Worm (Caenorhabditis elegans) whole organism, L4 larva: Measurements from ENCODE around the gene T24H10.1.

Source experiments
- D1046.2 ChIP-seq: fragments of 200-800 bp; sonication (Bioruptor generic); IDR thresholded peaks from 2 replicates; pipeline ENCODE4 v1.3.6; 2022; ENCODE audit warnings: missing genetic modification characterization, missing compliant biosample characterization
- F49E8.2 ChIP-seq: sonication (generic microtip); optimal IDR thresholded peaks from 2 replicates; lab custom pipeline; 2016; ENCODE audit warnings: missing compliant biosample characterization, mild to moderate bottlenecking, missing genetic modification characterization, borderline replicate concordance
- R02D3.7 ChIP-seq: fragments of 150-350 bp; sonication (generic microtip); optimal IDR thresholded peaks from 3 replicates; lab custom pipeline; 2014; ENCODE audit warnings: missing biosample characterization, missing genetic modification characterization
- Y105C5A.15 ChIP-seq: fragments of 200-800 bp; sonication (Bioruptor generic); IDR thresholded peaks from 2 replicates; pipeline ENCODE4 v1.3.6; 2022; ENCODE audit warnings: missing genetic modification characterization, missing compliant biosample characterization
- ZK337.2 ChIP-seq: fragments of 200-800 bp; sonication (Bioruptor generic); IDR thresholded peaks from 2 replicates; pipeline ENCODE4 v1.3.6; 2022; ENCODE audit warnings: missing genetic modification reagents, missing genetic modification characterization, missing compliant biosample characterization
- aha-1 ChIP-seq: fragments of 150-350 bp; peaks from one replicate; lab custom pipeline; 2014; ENCODE audit warnings: missing biosample characterization, missing genetic modification characterization
- ceh-32 ChIP-seq: sonication (generic microtip); optimal IDR thresholded peaks from 2 replicates; lab custom pipeline; 2016; ENCODE audit warnings: mild to moderate bottlenecking, missing genetic modification characterization, missing compliant biosample characterization; ENCODE audit not compliant: poor library complexity
- ceh-44 ChIP-seq: fragments of 200-800 bp; sonication (Bioruptor generic); IDR thresholded peaks from 2 replicates; pipeline ENCODE4 v1.3.6; 2022; ENCODE audit warnings: missing genetic modification reagents, missing genetic modification characterization, missing compliant biosample characterization
- ctbp-1 ChIP-seq: fragments of 200-800 bp; sonication (Bioruptor generic); IDR thresholded peaks from 2 replicates; pipeline ENCODE4 v1.3.6; 2022; ENCODE audit warnings: missing genetic modification reagents, missing genetic modification characterization, missing compliant biosample characterization
- daf-16 ChIP-seq, 3 experiments: sonication (generic microtip); optimal IDR thresholded peaks; 2 replicates each; lab custom pipeline; 2016 to 2017; ENCODE audit warnings: missing genetic modification characterization in 3 of 3, missing genetic modification reagents in 3 of 3, mild to moderate bottlenecking in 2 of 3, missing compliant biosample characterization in 2 of 3, missing biosample characterization in 1 of 3, moderate library complexity in 1 of 3
- daf-8 ChIP-seq: fragments of 200-800 bp; sonication (Bioruptor generic); IDR thresholded peaks from 2 replicates; pipeline ENCODE4 v1.3.6; 2022; ENCODE audit warnings: missing genetic modification characterization, missing compliant biosample characterization
- dmd-6 ChIP-seq: fragments of 200-800 bp; sonication (Bioruptor generic); IDR thresholded peaks from 2 replicates; pipeline ENCODE4 v1.3.6; 2022; ENCODE audit warnings: missing genetic modification reagents, missing genetic modification characterization, missing compliant biosample characterization
- dmd-9 ChIP-seq: fragments of 200-800 bp; sonication (Bioruptor generic); IDR thresholded peaks from 2 replicates; pipeline ENCODE4 v1.3.6; 2022; ENCODE audit warnings: missing genetic modification reagents, missing genetic modification characterization, missing compliant biosample characterization
- dpl-1 ChIP-seq: fragments of 150-350 bp; optimal IDR thresholded peaks from 2 replicates; lab custom pipeline; 2014; ENCODE audit warnings: missing biosample characterization, missing genetic modification reagents, missing genetic modification characterization
- fkh-10 ChIP-seq: fragments of 150-350 bp; optimal IDR thresholded peaks from 2 replicates; lab custom pipeline; 2014; ENCODE audit warnings: missing biosample characterization, missing genetic modification reagents, missing genetic modification characterization
- hlh-11 ChIP-seq: fragments of 200-800 bp; sonication (Bioruptor generic); optimal IDR thresholded peaks from 2 replicates; lab custom pipeline; 2018; ENCODE audit warnings: mild to moderate bottlenecking, missing genetic modification characterization, missing compliant biosample characterization
- hlh-30 ChIP-seq: sonication (generic microtip); optimal IDR thresholded peaks from 2 replicates; lab custom pipeline; 2017; ENCODE audit warnings: antibody characterized with exemption, mild to moderate bottlenecking, missing genetic modification characterization, missing compliant biosample characterization; ENCODE audit not compliant: insufficient read depth
- jun-1 ChIP-seq: fragments of 150-350 bp; optimal IDR thresholded peaks from 2 replicates; lab custom pipeline; 2014; ENCODE audit warnings: missing biosample characterization, missing genetic modification reagents, missing genetic modification characterization
- lin-15B ChIP-seq: fragments of 150-350 bp; sonication (generic microtip); optimal IDR thresholded peaks from 3 replicates; lab custom pipeline; 2014; ENCODE audit warnings: missing biosample characterization, missing genetic modification characterization
- lin-38 ChIP-seq: fragments of 200-800 bp; sonication (Bioruptor generic); IDR thresholded peaks from 2 replicates; pipeline ENCODE4 v1.3.6; 2022; ENCODE audit warnings: missing genetic modification reagents, missing genetic modification characterization, missing compliant biosample characterization
- madf-9 ChIP-seq: fragments of 200-800 bp; sonication (Bioruptor generic); conservative IDR thresholded peaks from 2 replicates; pipeline ENCODE4 v1.3.6; 2022; ENCODE audit warnings: missing genetic modification reagents, missing genetic modification characterization, missing compliant biosample characterization
- mdl-1 ChIP-seq, 2 experiments: fragments of 150-350 bp in 1 of 2; sonication (generic microtip) in 1 of 2; optimal IDR thresholded peaks; 2 replicates each; lab custom pipeline; 2014 to 2017; ENCODE audit warnings: missing biosample characterization in 2 of 2, missing genetic modification characterization in 2 of 2
- mep-1 ChIP-seq: fragments of 150-350 bp; sonication (generic microtip); optimal IDR thresholded peaks from 3 replicates; lab custom pipeline; 2014; ENCODE audit warnings: missing biosample characterization, missing genetic modification characterization
- mxl-2 ChIP-seq: fragments of 200-800 bp; sonication (Bioruptor generic); conservative IDR thresholded peaks from 2 replicates; pipeline ENCODE4 v1.3.6; 2022; ENCODE audit warnings: missing genetic modification reagents, missing genetic modification characterization, missing compliant biosample characterization
- nhr-11 ChIP-seq: fragments of 150-350 bp; optimal IDR thresholded peaks from 2 replicates; lab custom pipeline; 2014; ENCODE audit warnings: missing biosample characterization, missing genetic modification characterization
- nhr-237 ChIP-seq: sonication (generic microtip); optimal IDR thresholded peaks from 2 replicates; lab custom pipeline; 2017; ENCODE audit warnings: missing biosample characterization, missing genetic modification characterization
- nhr-28 ChIP-seq: fragments of 150-350 bp; optimal IDR thresholded peaks from 2 replicates; lab custom pipeline; 2014; ENCODE audit warnings: missing biosample characterization, missing genetic modification characterization
- nhr-6 ChIP-seq: fragments of 150-350 bp; optimal IDR thresholded peaks from 2 replicates; lab custom pipeline; 2014; ENCODE audit warnings: missing biosample characterization, missing genetic modification characterization
- php-3 ChIP-seq: fragments of 200-800 bp; sonication (Bioruptor generic); IDR thresholded peaks from 2 replicates; pipeline ENCODE4 v1.3.6; 2022; ENCODE audit warnings: missing genetic modification reagents, missing genetic modification characterization, missing compliant biosample characterization
- set-16 ChIP-seq: fragments of 200-800 bp; sonication (Bioruptor generic); IDR thresholded peaks from 2 replicates; pipeline ENCODE4 v1.3.6; 2022; ENCODE audit warnings: missing genetic modification reagents, missing genetic modification characterization, missing compliant biosample characterization
- snpc-1.2 ChIP-seq: fragments of 200-800 bp; sonication (Bioruptor generic); IDR thresholded peaks from 2 replicates; pipeline ENCODE4 v1.3.6; 2022; ENCODE audit warnings: missing genetic modification reagents, missing genetic modification characterization, missing compliant biosample characterization
- snpc-4 ChIP-seq: fragments of 150-350 bp; optimal IDR thresholded peaks from 2 replicates; lab custom pipeline; 2014; ENCODE audit warnings: missing biosample characterization, missing genetic modification characterization
- spr-3 ChIP-seq: fragments of 200-800 bp; sonication (Bioruptor generic); optimal IDR thresholded peaks from 2 replicates; lab custom pipeline; 2018; ENCODE audit warnings: mild to moderate bottlenecking, missing genetic modification characterization, missing compliant biosample characterization
- tag-97 ChIP-seq: fragments of 200-800 bp; sonication (Bioruptor generic); IDR thresholded peaks from 2 replicates; pipeline ENCODE4 v1.3.6; 2022; ENCODE audit warnings: missing genetic modification characterization, missing compliant biosample characterization
- unc-39 ChIP-seq: sonication (generic microtip); optimal IDR thresholded peaks from 2 replicates; lab custom pipeline; 2017; ENCODE audit warnings: missing biosample characterization, missing genetic modification characterization
- unc-62 ChIP-seq, 3 experiments: fragments of 150-350 bp in 1 of 3; sonication (generic microtip); optimal IDR thresholded peaks in 2 of 3; peaks in 1 of 3; 1 replicate in 1 of 3; 2 replicates in 2 of 3; lab custom pipeline; 2014 to 2017; ENCODE audit warnings: missing biosample characterization in 3 of 3, missing genetic modification characterization in 3 of 3, missing genetic modification reagents in 3 of 3, missing genotype in 1 of 3
- vab-7 ChIP-seq: fragments of 200-800 bp; sonication (Bioruptor generic); IDR thresholded peaks from 2 replicates; pipeline ENCODE4 v1.3.6; 2022; ENCODE audit warnings: missing genetic modification reagents, missing genetic modification characterization, missing compliant biosample characterization
- zfp-2 ChIP-seq: sonication (generic microtip); optimal IDR thresholded peaks from 2 replicates; lab custom pipeline; 2016; ENCODE audit warnings: mild to moderate bottlenecking, missing genetic modification characterization, missing compliant biosample characterization
- zip-11 ChIP-seq: fragments of 200-800 bp; sonication (Bioruptor generic); IDR thresholded peaks from 2 replicates; pipeline ENCODE4 v1.3.6; 2022; ENCODE audit warnings: missing genetic modification characterization, missing compliant biosample characterization
- zip-2 ChIP-seq: fragments of 150-350 bp; optimal IDR thresholded peaks from 2 replicates; lab custom pipeline; 2014; ENCODE audit warnings: missing biosample characterization, missing genetic modification characterization
- ztf-11 ChIP-seq: fragments of 150-350 bp; optimal IDR thresholded peaks from 2 replicates; lab custom pipeline; 2014; ENCODE audit warnings: missing biosample characterization, missing genetic modification characterization

Gene T24H10.1

ce11 chrII:9076098-9076879, 22.9 kb upstream of the T24H10.1 start (continued):
- TF ChIP-seq daf-8 (GFP tag; lab: Robert Waterston, UW), result no peak
- no peak for TF ChIP-seq madf-9 (GFP tag; lab: Robert Waterston, UW)
- no peak for TF ChIP-seq fkh-10 (GFP tag; lab: Kevin White, UChicago)
- TF ChIP-seq hlh-30, result peak; percentile 53
- no peak for TF ChIP-seq Y105C5A.15
- TF ChIP-seq zfp-2 (tag; lab: Kevin White, UChicago), result no peak
- peak; percentile 92 for TF ChIP-seq aha-1
- TF ChIP-seq ceh-44 (GFP tag; lab: Robert Waterston, UW), result no peak
- TF ChIP-seq mdl-1 (tag; optimal IDR thresholded peaks at IDR 0.05; lab: Kevin White, UChicago), result peak in 1 of 2 experiments; percentile 9
- no peak for TF ChIP-seq D1046.2 (GFP tag; lab: Robert Waterston, UW)
- TF ChIP-seq ceh-32, result no peak
- TF ChIP-seq mep-1 (tag; lab: Kevin White, UChicago), result no peak
- no peak for TF ChIP-seq lin-38

- peak in 1 of 2 experiments; percentile 91 for TF ChIP-seq daf-16 (GFP tag; optimal IDR thresholded peaks at IDR 0.05; lab: Kevin White, UChicago)
- no peak for TF ChIP-seq daf-16 (tag; optimal IDR thresholded peaks at IDR 0.05; lab: Kevin White, UChicago)
- TF ChIP-seq hlh-11, result peak; percentile 67
- TF ChIP-seq nhr-237, result no peak
- TF ChIP-seq unc-62 (GFP tag; optimal IDR thresholded peaks at IDR 0.05 in 1 of 2; lab: Kevin White, UChicago), result peak in 1 of 2 experiments; percentile 97
- no peak for TF ChIP-seq unc-62 (tag; optimal IDR thresholded peaks at IDR 0.05; lab: Kevin White, UChicago)
- peak; percentile 24 for TF ChIP-seq nhr-11 (tag; lab: Kevin White, UChicago)
- TF ChIP-seq snpc-1.2, result no peak
- TF ChIP-seq mep-1 (tag; lab: Kevin White, UChicago), result no peak
Measured at ce11 chrII:9078351-9078750, 20.8 kb upstream of the T24H10.1 start.

- TF ChIP-seq dmd-6 (GFP tag; lab: Robert Waterston, UW), result peak; percentile 27; the same call in 1 of the 2 replicates
- no peak for TF ChIP-seq ceh-44 (GFP tag; lab: Robert Waterston, UW)
Measured at ce11 chrII:9083093-9083492, 16.1 kb upstream of the T24H10.1 start, which contains the start of gene sysm-1. TSS of gene sysm-1 (minus strand) at chrII:9083193.

- TF ChIP-seq daf-8 (GFP tag; lab: Robert Waterston, UW), result no peak
Measured at ce11 chrII:9086308-9086707, 12.9 kb upstream of the T24H10.1 start, which contains the start of gene hlh-3. TSS of gene hlh-3 (plus strand) at chrII:9086608.

- TF ChIP-seq daf-16 (GFP tag; optimal IDR thresholded peaks at IDR 0.05; lab: Kevin White, UChicago) (no peak), daf-16 (tag; optimal IDR thresholded peaks at IDR 0.05; lab: Kevin White, UChicago) (peak; percentile 24), ztf-11 (tag; lab: Kevin White, UChicago) (no peak), set-16 (no peak), aha-1 (peak; percentile 67), ZK337.2 (no peak), zip-2 (no peak), snpc-4 (tag; lab: Kevin White, UChicago) (no peak), F49E8.2 (tag; lab: Kevin White, UChicago) (no peak), zip-11 (GFP tag; lab: Robert Waterston, UW) (no peak), tag-97 (GFP tag; lab: Robert Waterston, UW) (no peak), D1046.2 (GFP tag; lab: Robert Waterston, UW) (no peak), nhr-6 (tag; lab: Kevin White, UChicago) (no peak), jun-1 (no peak), nhr-28 (peak; percentile 46), vab-7 (GFP tag; lab: Robert Waterston, UW) (no peak), lin-15B (tag; lab: Kevin White, UChicago) (no peak), mxl-2 (GFP tag; lab: Robert Waterston, UW) (no peak), spr-3 (GFP tag; lab: Kevin White, UChicago) (no peak), unc-39 (no peak), php-3 (GFP tag; lab: Robert Waterston, UW) (no peak), ceh-32 (no peak), dmd-9 (GFP tag; lab: Robert Waterston, UW) (no peak), hlh-11 (peak; percentile 60), R02D3.7 (tag; lab: Kevin White, UChicago) (no peak), dmd-6 (GFP tag; lab: Robert Waterston, UW) (peak; percentile 73), ctbp-1 (GFP tag; lab: Robert Waterston, UW) (no peak), dpl-1 (GFP tag; lab: Kevin White, UChicago) (no peak)
Measured at ce11 chrII:9092910-9093309, 6.3 kb upstream of the T24H10.1 start.
